Fruit fly (Drosophila melanogaster) whole organism, prepupa: ENCODE data around the gene Rb97D.

ENCODE experiments used
- CG3032 ChIP-seq: fragments of 200-800 bp; optimal IDR thresholded peaks from 2 replicates; lab custom pipeline; 2019; ENCODE audit warnings: missing biosample characterization, mild to moderate bottlenecking, missing genetic modification characterization, moderate library complexity
- CG6854 ChIP-seq: fragments of 200-800 bp; sonication (Bioruptor generic); optimal IDR thresholded peaks from 2 replicates; lab custom pipeline; 2017; ENCODE audit warnings: missing biosample characterization, mild to moderate bottlenecking, missing genetic modification characterization
- CG8632 ChIP-seq: fragments of 200-800 bp; sonication (Bioruptor generic); optimal IDR thresholded peaks from 3 replicates; lab custom pipeline; 2016; ENCODE audit warnings: missing biosample characterization, missing genetic modification characterization
- Eip93F ChIP-seq: fragments of 200-800 bp; sonication (Bioruptor generic); optimal IDR thresholded peaks from 2 replicates; lab custom pipeline; 2016; ENCODE audit warnings: missing biosample characterization, mild to moderate bottlenecking, missing genetic modification characterization
- Sox14 ChIP-seq: fragments of 200-800 bp; sonication (Bioruptor generic); optimal IDR thresholded peaks from 3 replicates; lab custom pipeline; 2016; ENCODE audit warnings: missing biosample characterization, missing genetic modification characterization

dm6 chr3R:26906034-26906433 is 30.5 kb upstream of the Rb97D start:
- no peak for TF ChIP-seq Eip93F
- peak; percentile 60 for TF ChIP-seq CG6854 (GFP tag; lab: Kevin White, UChicago)
- no peak for TF ChIP-seq CG3032 (tag; lab: Kevin White, UChicago)
- no peak for TF ChIP-seq Sox14
- TF ChIP-seq CG8632 (GFP tag; lab: Kevin White, UChicago), result no peak
